Fruit fly (Drosophila melanogaster) S2 (cell line): ENCODE measurements around the gene prd1.

Source experiments
- CG8478 ChIP-seq: fragments of >200 bp; optimal IDR thresholded peaks from 2 replicates; lab custom pipeline; 2018
- CTCF ChIP-seq, 2 experiments: fragments of >200 bp; optimal IDR thresholded peaks; 2 replicates each; lab custom pipeline; 2018

dm6 chr3R:11812479-11812878 is 25.7 kb upstream of the prd1 start:
- no peak for TF ChIP-seq CG8478 (lab: Kevin White, UChicago)
- no peak for TF ChIP-seq CTCF (optimal IDR thresholded peaks at IDR 0.05; lab: Kevin White, UChicago)
